Worm (Caenorhabditis elegans) whole organism, late embryonic: ENCODE results near the gene metl-5.

Experiments
- C08G9.2 ChIP-seq: sonication (generic microtip); optimal IDR thresholded peaks from 2 replicates; lab custom pipeline; 2016; ENCODE audit warnings: mild to moderate bottlenecking, missing genetic modification characterization, moderate library complexity, missing compliant biosample characterization
- C38D4.7 ChIP-seq: fragments of 200-800 bp; sonication (Bioruptor generic); optimal IDR thresholded peaks from 2 replicates; lab custom pipeline; 2018; ENCODE audit warnings: mild to moderate bottlenecking, missing genetic modification characterization, moderate library complexity, missing compliant biosample characterization
- F13H6.1 ChIP-seq: sonication (generic microtip); optimal IDR thresholded peaks from 2 replicates; lab custom pipeline; 2016; ENCODE audit warnings: missing genetic modification characterization, missing compliant biosample characterization
- K02D7.2 ChIP-seq: sonication (generic microtip); optimal IDR thresholded peaks from 2 replicates; lab custom pipeline; 2017; ENCODE audit warnings: mild to moderate bottlenecking, missing genetic modification characterization, missing compliant biosample characterization
- K09A11.1 ChIP-seq: sonication (generic microtip); optimal IDR thresholded peaks from 2 replicates; lab custom pipeline; 2017; ENCODE audit warnings: antibody characterized with exemption, mild to moderate bottlenecking, missing genetic modification characterization, missing compliant biosample characterization; ENCODE audit not compliant: insufficient read depth
- Y22D7AL.16 ChIP-seq: sonication (generic microtip); optimal IDR thresholded peaks from 2 replicates; lab custom pipeline; 2016; ENCODE audit warnings: missing genetic modification characterization, missing compliant biosample characterization
- ahr-1 ChIP-seq: sonication (generic microtip); optimal IDR thresholded peaks from 2 replicates; lab custom pipeline; 2016; ENCODE audit warnings: missing genetic modification characterization, missing compliant biosample characterization
- ama-1 ChIP-seq: fragments of 150-350 bp; optimal IDR thresholded peaks from 2 replicates; lab custom pipeline; 2014
- ceh-14 ChIP-seq: sonication (generic microtip); optimal IDR thresholded peaks from 2 replicates; lab custom pipeline; 2016; ENCODE audit warnings: missing genotype, missing genetic modification characterization, missing compliant biosample characterization
- ceh-18 ChIP-seq: sonication (generic microtip); optimal IDR thresholded peaks from 2 replicates; lab custom pipeline; 2016; ENCODE audit warnings: missing genetic modification characterization, missing compliant biosample characterization
- ceh-19 ChIP-seq: fragments of 200-800 bp; sonication (Bioruptor generic); optimal IDR thresholded peaks from 2 replicates; lab custom pipeline; 2018; ENCODE audit warnings: mild to moderate bottlenecking, missing genetic modification characterization, missing compliant biosample characterization
- ceh-2 ChIP-seq: sonication (generic microtip); optimal IDR thresholded peaks from 2 replicates; lab custom pipeline; 2016; ENCODE audit warnings: missing genotype, missing genetic modification characterization, missing compliant biosample characterization
- ceh-22 ChIP-seq: sonication (generic microtip); optimal IDR thresholded peaks from 2 replicates; lab custom pipeline; 2017; ENCODE audit warnings: missing biosample characterization, missing genetic modification characterization
- ceh-24 ChIP-seq: sonication (generic microtip); optimal IDR thresholded peaks from 2 replicates; lab custom pipeline; 2016; ENCODE audit warnings: mild to moderate bottlenecking, missing genetic modification characterization, missing compliant biosample characterization
- ceh-30 ChIP-seq: fragments of 150-350 bp; optimal IDR thresholded peaks from 2 replicates; lab custom pipeline; 2014; ENCODE audit warnings: missing biosample characterization, missing genetic modification characterization
- ceh-34 ChIP-seq: sonication (generic microtip); optimal IDR thresholded peaks from 2 replicates; lab custom pipeline; 2016; ENCODE audit warnings: mild to moderate bottlenecking, missing genetic modification characterization, missing compliant biosample characterization
- ceh-45 ChIP-seq: fragments of 200-800 bp; sonication (Bioruptor generic); IDR thresholded peaks from 2 replicates; pipeline ENCODE4 v1.3.6; 2022; ENCODE audit warnings: missing genetic modification reagents, missing genetic modification characterization, missing compliant biosample characterization
- ceh-6 ChIP-seq: fragments of 200-800 bp; sonication (Bioruptor generic); optimal IDR thresholded peaks from 2 replicates; lab custom pipeline; 2018; ENCODE audit warnings: mild to moderate bottlenecking, missing genetic modification characterization, missing compliant biosample characterization
- dmd-4 ChIP-seq: sonication (generic microtip); optimal IDR thresholded peaks from 2 replicates; lab custom pipeline; 2016; ENCODE audit warnings: borderline replicate concordance, missing genetic modification characterization, missing compliant biosample characterization
- elt-2 ChIP-seq: sonication (generic microtip); optimal IDR thresholded peaks from 2 replicates; lab custom pipeline; 2016; ENCODE audit warnings: missing genetic modification reagents, missing genetic modification characterization, missing compliant biosample characterization
- elt-4 ChIP-seq: sonication (generic microtip); optimal IDR thresholded peaks from 2 replicates; lab custom pipeline; 2016; ENCODE audit warnings: missing genetic modification characterization, missing compliant biosample characterization
- ets-4 ChIP-seq: sonication (generic microtip); optimal IDR thresholded peaks from 2 replicates; lab custom pipeline; 2016; ENCODE audit warnings: missing genetic modification characterization, missing compliant biosample characterization
- eyg-1 ChIP-seq: sonication (generic microtip); optimal IDR thresholded peaks from 2 replicates; lab custom pipeline; 2016; ENCODE audit warnings: missing genotype, missing genetic modification characterization, missing compliant biosample characterization
- fax-1 ChIP-seq: sonication (generic microtip); optimal IDR thresholded peaks from 2 replicates; lab custom pipeline; 2016; ENCODE audit warnings: missing genotype, missing genetic modification characterization, missing compliant biosample characterization
- fkh-10 ChIP-seq: fragments of 150-350 bp; optimal IDR thresholded peaks from 2 replicates; lab custom pipeline; 2014; ENCODE audit warnings: missing biosample characterization, missing genetic modification reagents, missing genetic modification characterization
- fkh-6 ChIP-seq: sonication (generic microtip); optimal IDR thresholded peaks from 2 replicates; lab custom pipeline; 2016; ENCODE audit warnings: missing genetic modification characterization, missing compliant biosample characterization
- hlh-15 ChIP-seq: sonication (generic microtip); optimal IDR thresholded peaks from 2 replicates; lab custom pipeline; 2016; ENCODE audit warnings: missing genetic modification characterization, missing compliant biosample characterization
- hlh-30 ChIP-seq: sonication (generic microtip); optimal IDR thresholded peaks from 2 replicates; lab custom pipeline; 2017; ENCODE audit warnings: antibody characterized with exemption, missing genetic modification characterization, missing compliant biosample characterization; ENCODE audit not compliant: insufficient read depth
- hlh-8 ChIP-seq: sonication (generic microtip); optimal IDR thresholded peaks from 2 replicates; lab custom pipeline; 2016; ENCODE audit warnings: missing genotype, missing genetic modification characterization, missing compliant biosample characterization
- lim-6 ChIP-seq: sonication (generic microtip); optimal IDR thresholded peaks from 2 replicates; lab custom pipeline; 2016; ENCODE audit warnings: missing genetic modification characterization, missing compliant biosample characterization
- lin-11 ChIP-seq: fragments of 200-800 bp; sonication (Bioruptor generic); optimal IDR thresholded peaks from 2 replicates; lab custom pipeline; 2018; ENCODE audit warnings: mild to moderate bottlenecking, missing genetic modification characterization, missing compliant biosample characterization
- mec-3 ChIP-seq: sonication (generic microtip); optimal IDR thresholded peaks from 2 replicates; lab custom pipeline; 2016; ENCODE audit warnings: borderline replicate concordance, missing genetic modification characterization, missing compliant biosample characterization
- nfya-1 ChIP-seq: sonication (generic microtip); optimal IDR thresholded peaks from 2 replicates; lab custom pipeline; 2017; ENCODE audit warnings: missing genetic modification characterization, mild to moderate bottlenecking, missing compliant biosample characterization, antibody characterized with exemption, moderate library complexity
- npax-4 ChIP-seq: sonication (generic microtip); optimal IDR thresholded peaks from 2 replicates; lab custom pipeline; 2016; ENCODE audit warnings: missing genetic modification characterization, missing compliant biosample characterization
- pag-3 ChIP-seq: sonication (generic microtip); optimal IDR thresholded peaks from 2 replicates; lab custom pipeline; 2016; ENCODE audit warnings: missing compliant biosample characterization, missing genetic modification characterization, borderline replicate concordance
- pat-9 ChIP-seq: fragments of 200-800 bp; sonication (Bioruptor generic); optimal IDR thresholded peaks from 2 replicates; lab custom pipeline; 2018; ENCODE audit warnings: mild to moderate bottlenecking, missing genetic modification characterization, moderate library complexity, missing compliant biosample characterization
- pax-1 ChIP-seq: fragments of 150-350 bp; optimal IDR thresholded peaks from 2 replicates; lab custom pipeline; 2014; ENCODE audit warnings: missing biosample characterization, missing genetic modification characterization
- pha-4 ChIP-seq: fragments of 150-350 bp; optimal IDR thresholded peaks from 2 replicates; lab custom pipeline; 2018; ENCODE audit warnings: missing biosample characterization, missing genetic modification reagents, missing genetic modification characterization
- rnt-1 ChIP-seq: sonication (generic microtip); optimal IDR thresholded peaks from 2 replicates; lab custom pipeline; 2016; ENCODE audit warnings: missing genetic modification characterization, missing compliant biosample characterization
- sox-2 ChIP-seq: fragments of 200-800 bp; sonication (Bioruptor generic); IDR thresholded peaks from 2 replicates; pipeline ENCODE4 v1.3.6; 2022; ENCODE audit warnings: missing genetic modification reagents, missing genetic modification characterization, missing compliant biosample characterization
- syd-9 ChIP-seq: sonication (generic microtip); optimal IDR thresholded peaks from 2 replicates; lab custom pipeline; 2016; ENCODE audit warnings: mild to moderate bottlenecking, missing genetic modification characterization, moderate library complexity, missing compliant biosample characterization
- tbx-2 ChIP-seq: sonication (generic microtip); optimal IDR thresholded peaks from 2 replicates; lab custom pipeline; 2016; ENCODE audit warnings: missing genetic modification characterization, missing compliant biosample characterization
- ttx-3 ChIP-seq: sonication (generic microtip); optimal IDR thresholded peaks from 2 replicates; lab custom pipeline; 2016; ENCODE audit warnings: missing genetic modification reagents, missing genetic modification characterization, missing compliant biosample characterization
- unc-3 ChIP-seq, 2 experiments: fragments of 200-800 bp in 1 of 2; sonication (Bioruptor generic) in 1 of 2; sonication (generic microtip) in 1 of 2; conservative IDR thresholded peaks in 1 of 2; optimal IDR thresholded peaks in 1 of 2; 2 replicates each; pipeline versions ENCODE4 v1.3.6 to Lab custom; 2016 to 2022; ENCODE audit warnings: missing compliant biosample characterization in 2 of 2, missing genetic modification characterization in 2 of 2, missing genetic modification reagents in 1 of 2
- unc-42 ChIP-seq: sonication (generic microtip); optimal IDR thresholded peaks from 2 replicates; lab custom pipeline; 2016; ENCODE audit warnings: missing genotype, missing genetic modification characterization, missing compliant biosample characterization
- unc-86 ChIP-seq: sonication (generic microtip); optimal IDR thresholded peaks from 2 replicates; lab custom pipeline; 2016; ENCODE audit warnings: missing genetic modification characterization, missing compliant biosample characterization

The metl-5 gene

DNA sequence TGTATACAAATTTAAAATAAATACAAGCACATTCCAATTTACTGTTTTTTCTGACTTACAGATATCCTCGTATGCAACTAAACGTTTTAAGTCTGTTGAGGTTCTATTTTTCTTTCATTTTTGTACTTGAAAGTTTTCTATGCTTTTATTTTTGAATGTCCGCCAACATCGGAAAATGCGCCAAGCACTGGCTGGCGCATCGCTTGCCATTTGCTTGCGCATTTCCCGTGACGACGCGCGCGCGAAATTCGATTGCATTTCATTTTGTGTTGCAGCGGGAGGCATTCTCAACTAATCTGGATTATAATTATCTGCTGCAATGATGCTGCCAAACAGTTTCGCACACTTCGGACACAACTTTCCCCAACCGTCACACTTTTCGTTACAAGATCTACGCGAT, 45.8 kb upstream of the metl-5 start, which contains the start of gene fbxl-2 (continued):
- TF ChIP-seq rnt-1 (tag; lab: Kevin White, UChicago) (peak; percentile 68), ceh-6 (GFP tag; lab: Kevin White, UChicago) (peak; percentile 71), ceh-22 (tag; lab: Kevin White, UChicago) (no peak), ceh-19 (peak; percentile 17), F13H6.1 (tag; lab: Kevin White, UChicago) (peak; percentile 53), hlh-8 (tag; lab: Kevin White, UChicago) (peak; percentile 44), hlh-30 (tag; lab: Kevin White, UChicago) (peak; percentile 73), elt-4 (tag; lab: Kevin White, UChicago) (no peak), fkh-6 (tag; lab: Kevin White, UChicago) (peak; percentile 40), ceh-45 (GFP tag; lab: Robert Waterston, UW) (no peak), fkh-10 (GFP tag; lab: Kevin White, UChicago) (peak; percentile 4), Y22D7AL.16 (no peak), syd-9 (peak; percentile 63), eyg-1 (tag; lab: Kevin White, UChicago) (no peak), pat-9 (tag; lab: Kevin White, UChicago) (peak; percentile 64), unc-42 (peak; percentile 91), hlh-15 (tag; lab: Kevin White, UChicago) (no peak), C38D4.7 (no peak), K09A11.1 (tag; lab: Kevin White, UChicago) (no peak), unc-3 (GFP tag; conservative IDR thresholded peaks at IDR 0.05; lab: Robert Waterston, UW) (peak; percentile 70), unc-3 (tag; optimal IDR thresholded peaks at IDR 0.05; lab: Kevin White, UChicago) (peak; percentile 49), dmd-4 (tag; lab: Kevin White, UChicago) (peak; percentile 44), nfya-1 (tag; lab: Kevin White, UChicago) (peak; percentile 90), ceh-24 (peak; percentile 32), unc-86 (peak; percentile 76), ets-4 (tag; lab: Kevin White, UChicago) (peak; percentile 95), pha-4 (no peak), ahr-1 (peak; percentile 14), C08G9.2 (peak; percentile 36), lim-6 (peak; percentile 58), K02D7.2 (no peak), ceh-30 (tag; lab: Kevin White, UChicago) (peak; percentile 85), pax-1 (no peak), elt-2 (peak; percentile 88), pag-3 (no peak), ttx-3 (tag; lab: Kevin White, UChicago) (peak; percentile 39), npax-4 (tag; lab: Kevin White, UChicago) (no peak), ceh-14 (tag; lab: Kevin White, UChicago) (peak; percentile 89), ama-1 (peak; percentile 36), tbx-2 (peak; percentile 71), ceh-2 (peak; percentile 54), sox-2 (GFP tag; lab: Robert Waterston, UW) (no peak; the same call in 1 of the 2 replicates), ceh-18 (tag; lab: Kevin White, UChicago) (peak; percentile 90), fax-1 (tag; lab: Kevin White, UChicago) (peak; percentile 16), lin-11 (tag; lab: Kevin White, UChicago) (peak; percentile 52)
- TF ChIP-seq, all 69 proteins: peak for 48

DNA sequence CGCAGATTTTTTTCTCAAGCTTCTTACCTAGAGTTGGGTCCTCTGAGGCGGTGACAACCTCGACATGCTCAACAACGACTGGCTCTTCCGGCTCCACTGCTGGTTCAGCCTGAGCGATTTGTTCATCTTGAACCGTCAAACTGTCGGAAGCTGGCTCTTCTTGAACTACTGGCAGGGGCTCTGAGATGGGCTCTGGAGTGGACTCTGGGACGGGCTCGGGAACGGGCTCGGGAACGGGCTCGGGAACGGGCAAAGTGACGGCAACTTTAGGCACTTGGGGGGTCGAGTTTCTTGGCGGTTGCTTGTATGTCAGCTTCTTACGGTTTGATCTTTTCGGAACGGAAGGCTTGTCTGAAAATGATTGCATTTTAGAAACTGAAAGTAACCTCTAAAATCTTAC, 40.0 kb upstream of the metl-5 start:
- no peak for TF ChIP-seq ceh-34 (tag; lab: Kevin White, UChicago)
- TF ChIP-seq mec-3 = peak; percentile 20
